Fruit fly (Drosophila melanogaster) whole organism, embryonic: ENCODE results near the gene Gmppb.

Source experiments
- Atf-2 ChIP-seq: fragments of 200-800 bp; sonication (Bioruptor generic); optimal IDR thresholded peaks from 2 replicates; lab custom pipeline; 2016; ENCODE audit warnings: missing biosample characterization, missing genetic modification characterization
- CG12155 ChIP-seq: fragments of 200-800 bp; sonication (Bioruptor generic); optimal IDR thresholded peaks from 3 replicates; lab custom pipeline; 2016; ENCODE audit warnings: missing biosample characterization, missing genetic modification characterization
- CG12744 ChIP-seq: fragments of 200-800 bp; sonication (Bioruptor generic); optimal IDR thresholded peaks from 2 replicates; lab custom pipeline; 2016; ENCODE audit warnings: missing biosample characterization, missing genetic modification characterization
- CG12769 ChIP-seq: fragments of 200-800 bp; sonication (Bioruptor generic); optimal IDR thresholded peaks from 2 replicates; lab custom pipeline; 2019; ENCODE audit warnings: missing biosample characterization, mild to moderate bottlenecking, missing genetic modification characterization, moderate library complexity
- CG12942 ChIP-seq: fragments of 200-800 bp; sonication (Bioruptor generic); optimal IDR thresholded peaks from 3 replicates; lab custom pipeline; 2016; ENCODE audit warnings: missing biosample characterization, missing genetic modification characterization
- CG13296 ChIP-seq: fragments of 200-800 bp; sonication (Bioruptor generic); optimal IDR thresholded peaks from 3 replicates; lab custom pipeline; 2018; ENCODE audit warnings: missing biosample characterization, mild to moderate bottlenecking, missing genetic modification characterization
- CG14667 ChIP-seq: fragments of 200-800 bp; sonication (Bioruptor generic); IDR thresholded peaks from 2 replicates; pipeline ENCODE4 v1.3.6; 2022; ENCODE audit warnings: missing biosample characterization, missing genetic modification characterization
- CG14710 ChIP-seq: fragments of 200-800 bp; sonication (Bioruptor generic); optimal IDR thresholded peaks from 3 replicates; lab custom pipeline; 2019; ENCODE audit warnings: missing biosample characterization, mild to moderate bottlenecking, missing genetic modification characterization, moderate library complexity
- CG1529 ChIP-seq: fragments of 200-800 bp; sonication (Bioruptor generic); optimal IDR thresholded peaks from 3 replicates; lab custom pipeline; 2018; ENCODE audit warnings: missing biosample characterization, missing genetic modification characterization
- CG16813 ChIP-seq: fragments of 200-800 bp; sonication (Bioruptor generic); IDR thresholded peaks from 3 replicates; pipeline ENCODE4 v1.3.6; 2022; ENCODE audit warnings: missing biosample characterization, missing genetic modification characterization; ENCODE audit not compliant: partially characterized antibody
- CG17186 ChIP-seq: fragments of 200-800 bp; sonication (Bioruptor generic); optimal IDR thresholded peaks from 3 replicates; lab custom pipeline; 2017; ENCODE audit warnings: missing biosample characterization, missing genetic modification reagents, missing genetic modification characterization
- CG17912 ChIP-seq: fragments of 200-800 bp; sonication (Bioruptor generic); optimal IDR thresholded peaks from 2 replicates; lab custom pipeline; 2018; ENCODE audit warnings: missing biosample characterization, mild to moderate bottlenecking, missing genetic modification characterization
- CG18764 ChIP-seq: fragments of 200-800 bp; sonication (Bioruptor generic); optimal IDR thresholded peaks from 3 replicates; lab custom pipeline; 2016; ENCODE audit warnings: missing biosample characterization, missing genetic modification characterization
- CG2129 ChIP-seq: fragments of 200-800 bp; sonication (Bioruptor generic); IDR thresholded peaks from 2 replicates; pipeline ENCODE4 v1.3.6; 2022; ENCODE audit warnings: missing biosample characterization, missing genetic modification characterization; ENCODE audit not compliant: partially characterized antibody
- CG2889 ChIP-seq: fragments of 200-800 bp; sonication (Bioruptor generic); IDR thresholded peaks from 3 replicates; pipeline ENCODE4 v1.3.6; 2022; ENCODE audit warnings: missing biosample characterization, missing genetic modification characterization
- CG3281 ChIP-seq: fragments of 200-800 bp; sonication (Bioruptor generic); optimal IDR thresholded peaks from 3 replicates; lab custom pipeline; 2017; ENCODE audit warnings: missing biosample characterization, mild to moderate bottlenecking, missing genetic modification characterization
- CG4730 ChIP-seq: fragments of 200-800 bp; sonication (Bioruptor generic); IDR thresholded peaks from 2 replicates; pipeline ENCODE4 v1.3.6; 2022; ENCODE audit warnings: missing biosample characterization, missing genetic modification characterization
- CG4854 ChIP-seq: fragments of 200-800 bp; sonication (Bioruptor generic); optimal IDR thresholded peaks from 2 replicates; lab custom pipeline; 2016; ENCODE audit warnings: missing biosample characterization, missing genetic modification characterization, inconsistent platforms
- CG6272 ChIP-seq: fragments of 200-800 bp; sonication (Bioruptor generic); IDR thresholded peaks from 2 replicates; pipeline ENCODE4 v1.3.6; 2022; ENCODE audit warnings: missing biosample characterization, missing genetic modification characterization
- CG6689 ChIP-seq: fragments of 200-800 bp; sonication (Bioruptor generic); IDR thresholded peaks from 2 replicates; pipeline ENCODE4 v1.3.6; 2022; ENCODE audit warnings: missing biosample characterization, missing genetic modification characterization
- CG7745 ChIP-seq: fragments of 200-800 bp; sonication (Bioruptor generic); optimal IDR thresholded peaks from 2 replicates; lab custom pipeline; 2018; ENCODE audit warnings: missing biosample characterization, mild to moderate bottlenecking, missing genetic modification characterization, moderate library complexity
- CG7928 ChIP-seq: fragments of 200-800 bp; sonication (Bioruptor generic); optimal IDR thresholded peaks from 2 replicates; lab custom pipeline; 2017; ENCODE audit warnings: missing biosample characterization, mild to moderate bottlenecking, missing genetic modification characterization
- CkIIα-i1 ChIP-seq: fragments of 200-800 bp; sonication (Bioruptor generic); IDR thresholded peaks from 2 replicates; pipeline ENCODE4 v1.3.6; 2022; ENCODE audit warnings: missing biosample characterization, missing genetic modification characterization
- Doc3 ChIP-seq: fragments of 200-800 bp; sonication (Bioruptor generic); IDR thresholded peaks from 3 replicates; pipeline ENCODE4 v1.3.6; 2022; ENCODE audit warnings: missing biosample characterization, missing genetic modification characterization; ENCODE audit not compliant: partially characterized antibody
- E2f1 ChIP-seq: fragments of 200-800 bp; sonication (Bioruptor generic); IDR thresholded peaks from 2 replicates; pipeline ENCODE4 v1.3.6; 2022; ENCODE audit warnings: missing biosample characterization, missing genetic modification characterization
- HHEX ChIP-seq: fragments of 200-800 bp; sonication (Bioruptor generic); optimal IDR thresholded peaks from 3 replicates; lab custom pipeline; 2017; ENCODE audit warnings: missing biosample characterization, mild to moderate bottlenecking, missing genetic modification characterization, missing genetic modification reagents
- Meics ChIP-seq: fragments of 200-800 bp; sonication (Bioruptor generic); optimal IDR thresholded peaks from 2 replicates; lab custom pipeline; 2017; ENCODE audit warnings: missing biosample characterization, mild to moderate bottlenecking, missing genetic modification characterization
- NFAT ChIP-seq: fragments of 200-800 bp; sonication (Bioruptor generic); IDR thresholded peaks from 2 replicates; pipeline ENCODE4 v1.3.6; 2022; ENCODE audit warnings: missing biosample characterization, missing genetic modification characterization
- Sry-δ ChIP-seq: fragments of 200-800 bp; sonication (Bioruptor generic); optimal IDR thresholded peaks from 2 replicates; lab custom pipeline; 2016; ENCODE audit warnings: missing biosample characterization, missing genetic modification characterization
- Trl ChIP-seq, 3 experiments: fragments of >200 bp in 2 of 3; fragments of 200-800 bp in 1 of 3; sonication (Bioruptor generic) in 1 of 3; optimal IDR thresholded peaks; 2 replicates in 1 of 3; 3 replicates in 2 of 3; lab custom pipeline; 2016 to 2017; ENCODE audit warnings: missing biosample characterization in 1 of 3, missing genetic modification characterization in 1 of 3
- bab2 ChIP-seq: fragments of 200-800 bp; sonication (Bioruptor generic); optimal IDR thresholded peaks from 2 replicates; lab custom pipeline; 2016; ENCODE audit warnings: missing biosample characterization, missing genetic modification characterization
- croc ChIP-seq: fragments of 200-800 bp; sonication (Bioruptor generic); conservative IDR thresholded peaks from 3 replicates; pipeline ENCODE4 v1.3.6; 2022; ENCODE audit warnings: missing biosample characterization, missing genetic modification characterization
- da ChIP-seq: fragments of 200-800 bp; sonication (Bioruptor generic); optimal IDR thresholded peaks from 2 replicates; lab custom pipeline; 2016; ENCODE audit warnings: missing biosample characterization, missing genetic modification characterization
- dm ChIP-seq: fragments of 200-800 bp; sonication (Bioruptor generic); optimal IDR thresholded peaks from 3 replicates; lab custom pipeline; 2016; ENCODE audit warnings: missing biosample characterization, missing genetic modification characterization
- fd3F ChIP-seq: fragments of 200-800 bp; sonication (Bioruptor generic); optimal IDR thresholded peaks from 2 replicates; lab custom pipeline; 2018; ENCODE audit warnings: missing biosample characterization, mild to moderate bottlenecking, missing genetic modification characterization, moderate library complexity
- h ChIP-seq: fragments of >200 bp; optimal IDR thresholded peaks from 2 replicates; lab custom pipeline; 2017
- hbn ChIP-seq: fragments of 200-800 bp; sonication (Bioruptor generic); IDR thresholded peaks from 2 replicates; pipeline ENCODE4 v1.3.6; 2022; ENCODE audit warnings: missing biosample characterization, missing genetic modification characterization; ENCODE audit not compliant: partially characterized antibody
- her ChIP-seq: fragments of 200-800 bp; sonication (Bioruptor generic); optimal IDR thresholded peaks from 2 replicates; lab custom pipeline; 2016; ENCODE audit warnings: missing biosample characterization, missing genetic modification characterization
- jing ChIP-seq: fragments of 200-800 bp; sonication (Bioruptor generic); optimal IDR thresholded peaks from 2 replicates; lab custom pipeline; 2018; ENCODE audit warnings: missing biosample characterization, mild to moderate bottlenecking, missing genetic modification characterization
- lbe ChIP-seq: fragments of 200-800 bp; sonication (Bioruptor generic); optimal IDR thresholded peaks from 2 replicates; lab custom pipeline; 2016; ENCODE audit warnings: missing biosample characterization, mild to moderate bottlenecking, missing genetic modification characterization
- lmd ChIP-seq: fragments of 200-800 bp; sonication (Bioruptor generic); IDR thresholded peaks from 2 replicates; pipeline ENCODE4 v1.3.6; 2022; ENCODE audit warnings: missing biosample characterization, missing genetic modification characterization
- phol ChIP-seq: fragments of 200-800 bp; sonication (Bioruptor generic); optimal IDR thresholded peaks from 3 replicates; lab custom pipeline; 2018; ENCODE audit warnings: missing biosample characterization, mild to moderate bottlenecking, missing genetic modification characterization, moderate library complexity
- repo ChIP-seq: fragments of 200-800 bp; sonication (Bioruptor generic); optimal IDR thresholded peaks from 2 replicates; lab custom pipeline; 2016; ENCODE audit warnings: missing biosample characterization, missing genetic modification characterization
- row ChIP-seq: fragments of 200-800 bp; sonication (Bioruptor generic); IDR thresholded peaks from 3 replicates; pipeline ENCODE4 v1.3.6; 2022; ENCODE audit warnings: missing biosample characterization, missing genetic modification characterization
- sc ChIP-seq, 3 experiments: fragments of >200 bp in 2 of 3; fragments of 200-800 bp in 1 of 3; sonication (Bioruptor generic) in 1 of 3; optimal IDR thresholded peaks; 2 replicates in 2 of 3; 3 replicates in 1 of 3; lab custom pipeline; 2017; ENCODE audit warnings: mild to moderate bottlenecking in 1 of 3, missing biosample characterization in 1 of 3, missing genetic modification characterization in 1 of 3, missing genetic modification reagents in 1 of 3
- sim ChIP-seq: fragments of 200-800 bp; sonication (Bioruptor generic); IDR thresholded peaks from 2 replicates; pipeline ENCODE4 v1.3.6; 2022; ENCODE audit warnings: missing biosample characterization, missing genetic modification characterization
- sima ChIP-seq: fragments of 200-800 bp; sonication (Bioruptor generic); optimal IDR thresholded peaks from 2 replicates; lab custom pipeline; 2016; ENCODE audit warnings: missing biosample characterization, missing genetic modification characterization
- sisA ChIP-seq: fragments of 200-800 bp; sonication (Bioruptor generic); IDR thresholded peaks from 2 replicates; pipeline ENCODE4 v1.3.6; 2022; ENCODE audit warnings: missing biosample characterization, missing genetic modification characterization
- so ChIP-seq: fragments of 200-800 bp; sonication (Bioruptor generic); IDR thresholded peaks from 3 replicates; pipeline ENCODE4 v1.3.6; 2022; ENCODE audit warnings: missing biosample characterization, missing genetic modification characterization
- tll ChIP-seq, 2 experiments: fragments of 200-800 bp in 1 of 2; fragments of >200 bp in 1 of 2; sonication (Bioruptor generic) in 1 of 2; optimal IDR thresholded peaks; 2 replicates each; lab custom pipeline; 2017 to 2019; ENCODE audit warnings: missing biosample characterization in 2 of 2, missing genetic modification characterization in 2 of 2, mild to moderate bottlenecking in 1 of 2, moderate library complexity in 1 of 2

Gmppb gene

DNA sequence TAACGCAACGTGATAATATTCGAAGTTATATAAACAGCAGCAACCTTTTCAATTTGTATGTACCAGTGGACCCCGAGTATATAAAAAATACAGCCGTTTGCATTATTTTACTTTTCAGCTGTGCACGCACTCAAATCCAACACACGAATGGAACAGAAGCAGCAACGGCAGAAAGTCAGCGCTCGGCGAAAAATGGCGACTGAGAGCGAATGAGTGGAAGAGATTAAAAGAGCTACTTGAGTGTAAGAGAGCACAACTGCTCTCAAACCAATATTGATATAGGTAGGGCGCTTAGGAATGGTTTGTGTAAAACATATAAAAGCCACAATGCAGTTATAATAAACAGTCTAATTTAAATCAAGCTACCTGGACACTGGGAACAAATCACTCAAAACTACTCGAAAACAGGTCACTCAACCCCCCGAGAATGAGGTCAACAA is 4.9 kb upstream of the Gmppb start (continued):
- TF ChIP-seq her, result peak; percentile 66
- peak; percentile 68 for TF ChIP-seq Meics (GFP tag; lab: Kevin White, UChicago)
- TF ChIP-seq CG6689, result no peak
- peak; percentile 63 for TF ChIP-seq CG17912 (GFP tag; lab: Kevin White, UChicago)
- peak in 1 of 2 experiments; percentile 84 for TF ChIP-seq tll (GFP tag; optimal IDR thresholded peaks at IDR 0.05; lab: Kevin White, UChicago)
- no peak for TF ChIP-seq CG14667 (GFP tag; lab: Robert Waterston, UW)
- no peak for TF ChIP-seq CG7928
- TF ChIP-seq CG4730, result no peak
- TF ChIP-seq CG3281 (GFP tag; lab: Kevin White, UChicago), result peak; percentile 66
- no peak for TF ChIP-seq dm (GFP tag; lab: Kevin White, UChicago)
- no peak; the same call in 2 of the 3 replicates for TF ChIP-seq row (GFP tag; lab: Robert Waterston, UW)
- no peak for TF ChIP-seq CG16813 (GFP tag; lab: Robert Waterston, UW)
- no peak for TF ChIP-seq lmd
- no peak for TF ChIP-seq h (lab: Kevin White, UChicago)
- TF ChIP-seq Doc3, result no peak
- TF ChIP-seq sima (GFP tag; lab: Kevin White, UChicago), result no peak
- peak; percentile 11 for TF ChIP-seq CG17186 (GFP tag; lab: Kevin White, UChicago)
- peak; percentile 35 for TF ChIP-seq phol
- peak; percentile 80 for TF ChIP-seq HHEX (GFP tag; lab: Kevin White, UChicago)
- peak; percentile 89 to 98 for TF ChIP-seq Trl (optimal IDR thresholded peaks at IDR 0.05; lab: Kevin White, UChicago)
- TF ChIP-seq Trl (GFP tag; optimal IDR thresholded peaks at IDR 0.05; lab: Kevin White, UChicago), result peak; percentile 73
- TF ChIP-seq repo (GFP tag; lab: Kevin White, UChicago), result peak; percentile 42
- TF ChIP-seq jing (GFP tag; lab: Kevin White, UChicago), result peak; percentile 3
- peak; percentile 49; the same call in 1 of the 3 replicates for TF ChIP-seq so (GFP tag; lab: Robert Waterston, UW)
- no peak for TF ChIP-seq hbn (GFP tag; lab: Robert Waterston, UW)
- TF ChIP-seq lbe, result peak; percentile 38
- no peak for TF ChIP-seq E2f1
- TF ChIP-seq CG14710 (tag; lab: Kevin White, UChicago), result peak; percentile 52
- no peak for TF ChIP-seq CG2889 (GFP tag; lab: Robert Waterston, UW)
- TF ChIP-seq CG2129 (GFP tag; lab: Robert Waterston, UW), result no peak
- TF ChIP-seq CG12744, result no peak
- peak; percentile 57 for TF ChIP-seq CG18764
- TF ChIP-seq da (GFP tag; lab: Kevin White, UChicago), result no peak
- TF ChIP-seq CG12155 (GFP tag; lab: Kevin White, UChicago), result peak; percentile 1
- peak; percentile 17 for TF ChIP-seq Sry-δ (GFP tag; lab: Kevin White, UChicago)
- peak; percentile 77 for TF ChIP-seq bab2
- no peak for TF ChIP-seq sisA (GFP tag; lab: Robert Waterston, UW)
- peak; percentile 68; the same call in 1 of the 2 replicates for TF ChIP-seq sim (GFP tag; lab: Robert Waterston, UW)
- TF ChIP-seq CkIIα-i1 (GFP tag; lab: Robert Waterston, UW), result no peak
- TF ChIP-seq fd3F (GFP tag; lab: Kevin White, UChicago), result peak; percentile 18
- TF ChIP-seq CG4854, result peak; percentile 12
- no peak for TF ChIP-seq CG6272 (GFP tag; lab: Robert Waterston, UW)
- peak; percentile 83 for TF ChIP-seq CG13296 (GFP tag; lab: Kevin White, UChicago)
- no peak for TF ChIP-seq croc (GFP tag; lab: Robert Waterston, UW)
- peak; percentile 70 for TF ChIP-seq CG1529
- TF ChIP-seq CG12942 (GFP tag; lab: Kevin White, UChicago), result peak; percentile 24
- no peak for TF ChIP-seq sc (optimal IDR thresholded peaks at IDR 0.05; lab: Kevin White, UChicago)
- TF ChIP-seq sc (GFP tag; optimal IDR thresholded peaks at IDR 0.05; lab: Kevin White, UChicago), result peak; percentile 60
- peak; percentile 5 for TF ChIP-seq CG7745 (tag; lab: Kevin White, UChicago)
- no peak for TF ChIP-seq CG12769 (tag; lab: Kevin White, UChicago)
- peak; percentile 35 for TF ChIP-seq Atf-2 (GFP tag; lab: Kevin White, UChicago)
- TF ChIP-seq NFAT (GFP tag; lab: Robert Waterston, UW), result peak; percentile 41; the same call in 1 of the 2 replicates
